Fruit fly (Drosophila melanogaster): Measurements from ENCODE around the gene schuy.

- no peak for TF ChIP-seq seq (GFP tag; IDR thresholded peaks at IDR 0.05)
- no peak for TF ChIP-seq sisA (GFP tag; IDR thresholded peaks at IDR 0.05)
- TF ChIP-seq Hr39 (optimal IDR thresholded peaks at IDR 0.05), result no peak
- peak; percentile 89 for TF ChIP-seq CG13894 (tag; optimal IDR thresholded peaks at IDR 0.05)
- TF ChIP-seq CG16813 (GFP tag; IDR thresholded peaks at IDR 0.05; ENCODE audit: partially characterized antibody), result peak; percentile 62; the same call in 1 of the 3 replicates
- TF ChIP-seq hth (optimal IDR thresholded peaks at IDR 0.05), result no peak
- TF ChIP-seq CG16863 (GFP tag; optimal IDR thresholded peaks at IDR 0.05), result no peak
- no peak for TF ChIP-seq CG16815 (GFP tag; optimal IDR thresholded peaks at IDR 0.05)
- no peak for TF ChIP-seq HLH54F (GFP tag; optimal IDR thresholded peaks at IDR 0.05)
- no peak for TF ChIP-seq CG7556 (GFP tag; optimal IDR thresholded peaks at IDR 0.05)
- TF ChIP-seq grau (tag; optimal IDR thresholded peaks at IDR 0.05), result no peak
- peak; percentile 46 for TF ChIP-seq gsb-n (tag; optimal IDR thresholded peaks at IDR 0.05)
- no peak for TF ChIP-seq CG14441 (GFP tag; IDR thresholded peaks at IDR 0.05)
- no peak for TF ChIP-seq bigmax (GFP tag; optimal IDR thresholded peaks at IDR 0.05)
These were observed 18.6 kb downstream of the schuy start for dm6 chr3L:20004442-20004869.

Measured in whole organism, embryonic.